Worm (Caenorhabditis elegans) whole organism, early embryonic: ENCODE results near the gene elt-6.
"Not testable (repeated sequence)": the region's sequence is repeated elsewhere in the genome, so short reads cannot be mapped to it uniquely, and the experiment has no call there.

Experiments
- B0310.2 ChIP-seq: sonication (generic microtip); optimal IDR thresholded peaks from 2 replicates; lab custom pipeline; 2016; ENCODE audit warnings: mild to moderate bottlenecking, missing genetic modification characterization, missing compliant biosample characterization
- aly-1 ChIP-seq: sonication (generic microtip); optimal IDR thresholded peaks from 2 replicates; lab custom pipeline; 2016; ENCODE audit warnings: missing genetic modification characterization, missing compliant biosample characterization
- ama-1 ChIP-seq: fragments of 150-350 bp; optimal IDR thresholded peaks from 2 replicates; lab custom pipeline; 2014
- ceh-13 ChIP-seq: fragments of 200-800 bp; sonication (Bioruptor generic); optimal IDR thresholded peaks from 2 replicates; lab custom pipeline; 2018; ENCODE audit warnings: mild to moderate bottlenecking, missing genetic modification characterization, missing compliant biosample characterization
- ceh-36 ChIP-seq: sonication (generic microtip); optimal IDR thresholded peaks from 2 replicates; lab custom pipeline; 2016; ENCODE audit warnings: missing genetic modification characterization, inconsistent platforms, missing compliant biosample characterization
- flt-1 ChIP-seq: fragments of 200-800 bp; sonication (Bioruptor generic); IDR thresholded peaks from 2 replicates; pipeline ENCODE4 v1.3.6; 2022; ENCODE audit warnings: missing genetic modification characterization, missing compliant biosample characterization
- hmbx-1 ChIP-seq: sonication (generic microtip); optimal IDR thresholded peaks from 2 replicates; lab custom pipeline; 2016; ENCODE audit warnings: mild to moderate bottlenecking, missing genetic modification characterization, missing compliant biosample characterization
- hmg-4 ChIP-seq: fragments of 200-800 bp; sonication (Bioruptor generic); optimal IDR thresholded peaks from 2 replicates; lab custom pipeline; 2018; ENCODE audit warnings: mild to moderate bottlenecking, missing genetic modification characterization, missing compliant biosample characterization
- hnd-1 ChIP-seq: sonication (generic microtip); optimal IDR thresholded peaks from 2 replicates; lab custom pipeline; 2016; ENCODE audit warnings: missing genetic modification characterization, missing compliant biosample characterization
- pes-1 ChIP-seq: fragments of 200-800 bp; sonication (Bioruptor generic); IDR thresholded peaks from 2 replicates; pipeline ENCODE4 v1.3.6; 2022; ENCODE audit warnings: missing genetic modification reagents, missing genetic modification characterization, missing compliant biosample characterization
- scrt-1 ChIP-seq: fragments of 200-800 bp; sonication (Bioruptor generic); IDR thresholded peaks from 2 replicates; pipeline ENCODE4 v1.3.6; 2022; ENCODE audit warnings: missing genetic modification characterization, missing compliant biosample characterization
- sea-1 ChIP-seq: fragments of 200-800 bp; sonication (Bioruptor generic); conservative IDR thresholded peaks from 2 replicates; pipeline ENCODE4 v1.3.6; 2022; ENCODE audit warnings: missing genetic modification characterization, missing compliant biosample characterization
- tbx-11 ChIP-seq: fragments of 200-800 bp; sonication (Bioruptor generic); IDR thresholded peaks from 2 replicates; pipeline ENCODE4 v1.3.6; 2022; ENCODE audit warnings: missing genetic modification characterization, missing compliant biosample characterization
- tbx-37 ChIP-seq: fragments of 200-800 bp; sonication (Bioruptor generic); conservative IDR thresholded peaks from 2 replicates; pipeline ENCODE4 v1.3.6; 2022; ENCODE audit warnings: missing genetic modification reagents, missing genetic modification characterization, missing compliant biosample characterization

ce11 chrIV:1950617-1951016 is 32.8 kb downstream of the elt-6 start:
- TF ChIP-seq ama-1 (lab: Kevin White, UChicago); scrt-1 (GFP tag; lab: Robert Waterston, UW); ceh-36 (tag; lab: Kevin White, UChicago); tbx-37 (GFP tag; lab: Robert Waterston, UW); aly-1 (tag; lab: Kevin White, UChicago); B0310.2; tbx-11 (GFP tag; lab: Robert Waterston, UW); hmbx-1; hmg-4 (GFP tag; lab: Kevin White, UChicago); flt-1; hnd-1 (tag; lab: Kevin White, UChicago); ceh-13 (GFP tag; lab: Kevin White, UChicago); pes-1 (GFP tag; lab: Robert Waterston, UW): not testable (repeated sequence)
- 0 out of 2 replicates have a peak, but pooled peaks have one; percentile 29 for TF ChIP-seq sea-1
